Worm (Caenorhabditis elegans) whole organism, L2 larva: ENCODE results near the gene F40E10.5.

Source experiments
- C34F6.9 ChIP-seq: fragments of 150-350 bp; optimal IDR thresholded peaks from 2 replicates; lab custom pipeline; 2014; ENCODE audit warnings: missing biosample characterization, missing genetic modification characterization
- F13H6.1 ChIP-seq: sonication (generic microtip); optimal IDR thresholded peaks from 2 replicates; lab custom pipeline; 2016; ENCODE audit warnings: missing genetic modification characterization, missing compliant biosample characterization
- Y55F3AM.14 ChIP-seq: fragments of 200-800 bp; sonication (Bioruptor generic); optimal IDR thresholded peaks from 2 replicates; lab custom pipeline; 2018; ENCODE audit warnings: mild to moderate bottlenecking, missing genetic modification characterization, missing compliant biosample characterization
- aly-2 ChIP-seq: fragments of 150-350 bp; optimal IDR thresholded peaks from 2 replicates; lab custom pipeline; 2014; ENCODE audit warnings: missing biosample characterization, missing genetic modification characterization
- ama-1 ChIP-seq: fragments of 150-350 bp; optimal IDR thresholded peaks from 2 replicates; lab custom pipeline; 2018; ENCODE audit warnings: inconsistent platforms
- blmp-1 ChIP-seq: sonication (generic microtip); optimal IDR thresholded peaks from 2 replicates; lab custom pipeline; 2017; ENCODE audit warnings: missing genetic modification characterization, mild to moderate bottlenecking, missing compliant biosample characterization, antibody characterized with exemption, moderate library complexity; ENCODE audit not compliant: insufficient read depth
- ceh-82 ChIP-seq: fragments of 150-350 bp; optimal IDR thresholded peaks from 2 replicates; lab custom pipeline; 2014; ENCODE audit warnings: missing biosample characterization, missing genetic modification characterization
- egl-27 ChIP-seq: sonication (generic microtip); optimal IDR thresholded peaks from 3 replicates; lab custom pipeline; 2017; ENCODE audit warnings: missing biosample characterization, missing genetic modification reagents, missing genetic modification characterization
- elt-1 ChIP-seq: fragments of 150-350 bp; optimal IDR thresholded peaks from 2 replicates; lab custom pipeline; 2014; ENCODE audit warnings: missing biosample characterization, missing genetic modification characterization
- elt-3 ChIP-seq: sonication (generic microtip); optimal IDR thresholded peaks from 2 replicates; lab custom pipeline; 2017; ENCODE audit warnings: missing biosample characterization, missing genetic modification characterization
- fos-1 ChIP-seq: fragments of 150-350 bp; optimal IDR thresholded peaks from 2 replicates; lab custom pipeline; 2014; ENCODE audit warnings: missing biosample characterization, missing genetic modification characterization
- gmeb-1 ChIP-seq: fragments of 150-350 bp; optimal IDR thresholded peaks from 2 replicates; lab custom pipeline; 2014; ENCODE audit warnings: missing biosample characterization, missing genetic modification characterization
- lin-11 ChIP-seq: fragments of 150-350 bp; sonication (generic microtip); optimal IDR thresholded peaks from 2 replicates; lab custom pipeline; 2014; ENCODE audit warnings: missing biosample characterization, missing genetic modification characterization, inconsistent platforms, mixed read lengths
- lin-39 ChIP-seq: fragments of 150-350 bp; optimal IDR thresholded peaks from 2 replicates; lab custom pipeline; 2014; ENCODE audit warnings: missing biosample characterization, missing genetic modification reagents, missing genetic modification characterization
- lsy-2 ChIP-seq, 2 experiments: fragments of 150-350 bp in 1 of 2; sonication (generic microtip) in 1 of 2; optimal IDR thresholded peaks; 2 replicates each; lab custom pipeline; 2014 to 2017; ENCODE audit warnings: missing biosample characterization in 2 of 2, missing genetic modification characterization in 2 of 2
- mab-5 ChIP-seq: fragments of 150-350 bp; optimal IDR thresholded peaks from 2 replicates; lab custom pipeline; 2014; ENCODE audit warnings: missing biosample characterization, missing genetic modification characterization
- mdl-1 ChIP-seq, 2 experiments: fragments of 150-350 bp in 1 of 2; sonication (generic microtip) in 1 of 2; optimal IDR thresholded peaks; 2 replicates each; lab custom pipeline; 2017; ENCODE audit warnings: missing biosample characterization in 2 of 2, missing genetic modification characterization in 2 of 2
- nhr-10 ChIP-seq: sonication (generic microtip); optimal IDR thresholded peaks from 2 replicates; lab custom pipeline; 2017; ENCODE audit warnings: missing biosample characterization, missing genetic modification characterization
- nhr-11 ChIP-seq: fragments of 150-350 bp; optimal IDR thresholded peaks from 2 replicates; lab custom pipeline; 2014; ENCODE audit warnings: missing biosample characterization, missing genetic modification characterization
- nhr-12 ChIP-seq: fragments of 150-350 bp; optimal IDR thresholded peaks from 2 replicates; lab custom pipeline; 2014; ENCODE audit warnings: missing biosample characterization, missing genetic modification characterization
- nhr-129 ChIP-seq: fragments of 150-350 bp; optimal IDR thresholded peaks from 2 replicates; lab custom pipeline; 2014; ENCODE audit warnings: missing biosample characterization, missing genetic modification characterization
- nhr-21 ChIP-seq: fragments of 150-350 bp; optimal IDR thresholded peaks from 2 replicates; lab custom pipeline; 2014; ENCODE audit warnings: missing biosample characterization, missing genetic modification characterization
- nhr-237 ChIP-seq: fragments of 150-350 bp; optimal IDR thresholded peaks from 2 replicates; lab custom pipeline; 2014; ENCODE audit warnings: missing biosample characterization, missing genetic modification characterization
- nhr-25 ChIP-seq: fragments of 150-350 bp; sonication (generic microtip); optimal IDR thresholded peaks from 3 replicates; lab custom pipeline; 2014; ENCODE audit warnings: missing biosample characterization, missing genetic modification characterization
- nhr-6 ChIP-seq: fragments of 150-350 bp; optimal IDR thresholded peaks from 2 replicates; lab custom pipeline; 2014; ENCODE audit warnings: missing biosample characterization, missing genetic modification characterization
- nhr-77 ChIP-seq: fragments of 150-350 bp; optimal IDR thresholded peaks from 2 replicates; lab custom pipeline; 2014; ENCODE audit warnings: missing biosample characterization, missing genetic modification characterization
- sma-3 ChIP-seq: sonication (generic microtip); optimal IDR thresholded peaks from 2 replicates; lab custom pipeline; 2016; ENCODE audit warnings: missing genetic modification reagents, missing genetic modification characterization, missing compliant biosample characterization
- sma-9 ChIP-seq, 2 experiments: fragments of 150-350 bp in 1 of 2; sonication (generic microtip) in 1 of 2; optimal IDR thresholded peaks; 2 replicates each; lab custom pipeline; 2014 to 2016; ENCODE audit warnings: missing genetic modification characterization in 2 of 2, mild to moderate bottlenecking in 1 of 2, missing biosample characterization in 1 of 2, missing compliant biosample characterization in 1 of 2, missing genetic modification reagents in 1 of 2, moderate library complexity in 1 of 2
- snpc-4 ChIP-seq: fragments of 150-350 bp; optimal IDR thresholded peaks from 2 replicates; lab custom pipeline; 2014; ENCODE audit warnings: missing biosample characterization, missing genetic modification characterization
- unc-39 ChIP-seq: fragments of 150-350 bp; optimal IDR thresholded peaks from 2 replicates; lab custom pipeline; 2014; ENCODE audit warnings: missing biosample characterization, missing genetic modification characterization
- ztf-4 ChIP-seq: fragments of 150-350 bp; optimal IDR thresholded peaks from 2 replicates; lab custom pipeline; 2014; ENCODE audit warnings: missing biosample characterization, missing genetic modification characterization

F40E10.5 gene

DNA sequence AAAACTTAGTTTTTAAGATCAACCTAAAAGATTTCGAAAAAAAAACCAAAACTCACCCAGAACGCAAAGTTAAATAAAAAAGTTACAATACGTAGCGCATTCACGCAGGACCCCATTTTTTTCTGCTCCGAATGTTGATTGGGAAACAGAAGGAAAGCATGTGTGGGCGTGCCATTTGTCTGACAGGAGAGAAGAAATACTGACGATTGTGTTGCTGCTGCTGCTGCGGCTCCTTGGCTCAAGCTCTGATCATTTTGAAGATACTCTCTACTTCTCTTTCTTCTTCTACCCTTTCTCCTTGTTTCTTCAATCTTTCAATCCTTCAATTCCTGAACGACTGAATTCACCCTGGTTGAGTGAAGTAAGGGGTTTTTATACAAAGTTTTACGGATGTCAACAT, 27.7 kb downstream of the F40E10.5 start, which contains the start of gene tsp-8:
TSS of gene tsp-8 (minus strand) at position 185 of the 400 bp plus-strand sequence.
- TF ChIP-seq mab-5 (tag; lab: Kevin White, UChicago) (no peak), elt-1 (no peak), aly-2 (tag; lab: Kevin White, UChicago) (no peak), nhr-129 (tag; lab: Kevin White, UChicago) (peak; percentile 20), C34F6.9 (no peak), nhr-10 (tag; lab: Kevin White, UChicago) (no peak), ama-1 (lab: Kevin White, UChicago) (no peak)

DNA sequence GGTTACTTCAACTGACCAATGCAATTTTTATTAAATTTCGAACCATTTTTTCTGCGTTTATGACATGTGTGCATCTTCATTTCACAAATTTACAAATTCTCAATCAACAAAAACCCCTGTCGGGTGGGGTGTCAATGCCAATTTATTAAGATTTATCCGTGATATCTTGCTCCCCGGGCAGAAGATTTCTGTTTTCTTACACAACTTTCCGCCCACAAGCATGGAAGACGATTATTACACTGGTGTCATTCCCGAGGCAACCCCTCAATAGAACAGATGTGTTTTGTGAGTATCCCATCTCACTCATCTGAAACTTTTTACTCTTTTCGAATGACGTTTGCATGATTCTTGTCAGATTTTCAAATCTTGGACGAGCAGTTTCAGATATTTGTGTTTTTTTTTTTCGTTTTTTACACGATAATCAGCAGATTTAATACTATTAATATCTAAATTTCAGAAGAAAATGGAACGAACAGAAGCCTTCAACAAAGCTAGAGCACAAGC, 30.3 kb downstream of the F40E10.5 start, which contains the start of gene F33C8.4:
TSS of gene F33C8.4 (plus strand) at position 454 of the 504 bp plus-strand sequence.
- peak; percentile 0 for TF ChIP-seq nhr-129 (tag; lab: Kevin White, UChicago)
- no peak for TF ChIP-seq unc-39 (tag; lab: Kevin White, UChicago)
- TF ChIP-seq sma-9 (GFP tag; optimal IDR thresholded peaks at IDR 0.05; lab: Kevin White, UChicago) = peak; percentile 44
- TF ChIP-seq sma-9 (tag; optimal IDR thresholded peaks at IDR 0.05; lab: Kevin White, UChicago) = no peak
- peak; percentile 47 for TF ChIP-seq F13H6.1

DNA sequence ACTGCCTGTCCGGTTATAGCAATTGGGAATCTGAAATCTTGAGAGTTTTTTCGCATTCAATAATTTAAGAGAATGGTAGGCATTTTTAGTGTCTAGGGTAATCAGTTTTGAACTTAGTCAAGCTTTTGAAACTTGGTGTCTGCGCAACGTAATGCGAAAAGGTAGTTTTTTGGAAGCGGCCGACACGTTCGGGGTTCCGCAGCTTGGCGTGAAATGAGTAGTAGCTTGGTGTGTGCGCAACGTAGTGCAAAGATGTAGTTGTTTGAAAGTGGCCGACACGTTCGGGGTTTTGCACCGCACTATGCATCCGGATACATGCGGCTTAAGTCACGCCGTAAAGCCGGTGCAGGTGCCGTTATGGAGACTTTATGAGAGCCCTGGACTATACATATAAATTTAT, 34.6 kb downstream of the F40E10.5 start:
- TF ChIP-seq snpc-4 (tag; lab: Kevin White, UChicago) = peak; percentile 16
- no peak for TF ChIP-seq nhr-25 (tag; lab: Kevin White, UChicago)
- TF ChIP-seq nhr-21 (tag; lab: Kevin White, UChicago) = no peak
- TF ChIP-seq Y55F3AM.14 (GFP tag; lab: Kevin White, UChicago) = no peak

DNA sequence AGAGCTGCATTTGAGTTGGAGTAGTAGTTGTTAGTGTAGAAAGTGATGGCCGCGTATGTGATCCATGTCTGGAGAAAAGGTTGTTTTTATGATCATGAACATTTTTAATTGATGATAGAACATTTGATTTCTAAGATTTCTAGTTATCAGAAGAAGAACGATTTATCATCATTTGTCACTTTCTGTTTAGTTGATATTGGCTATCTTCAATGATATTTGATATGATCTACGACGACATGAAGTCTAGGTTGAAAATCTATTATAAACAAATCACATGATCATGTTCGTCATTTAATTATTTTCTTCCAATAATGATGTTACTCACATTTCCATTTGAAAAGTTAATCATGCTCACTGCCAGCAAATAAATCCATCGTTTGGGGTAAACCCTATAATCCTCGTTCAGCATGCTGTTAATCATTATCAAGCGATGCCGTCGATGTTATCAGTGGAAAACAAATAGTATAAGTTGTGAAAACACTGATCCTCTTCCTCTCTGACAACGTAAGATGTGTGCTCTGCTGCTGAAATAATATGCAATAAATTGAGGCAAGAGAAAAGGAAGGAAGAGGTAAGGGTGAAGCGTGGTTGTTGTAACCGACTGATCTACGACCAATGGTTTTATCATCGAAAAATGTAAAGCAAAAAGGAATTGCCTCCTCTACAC, 35.5 kb downstream of the F40E10.5 start:
- TF ChIP-seq nhr-25 (tag; lab: Kevin White, UChicago) (peak; percentile 66), sma-9 (GFP tag; optimal IDR thresholded peaks at IDR 0.05; lab: Kevin White, UChicago) (no peak), sma-9 (tag; optimal IDR thresholded peaks at IDR 0.05; lab: Kevin White, UChicago) (no peak), ztf-4 (tag; lab: Kevin White, UChicago) (no peak), nhr-11 (tag; lab: Kevin White, UChicago) (no peak), sma-3 (GFP tag; lab: Kevin White, UChicago) (peak; percentile 56), lsy-2 (tag; optimal IDR thresholded peaks at IDR 0.05; lab: Kevin White, UChicago) (peak in 1 of 2 experiments; percentile 4), blmp-1 (peak; percentile 53), nhr-21 (tag; lab: Kevin White, UChicago) (peak; percentile 49), elt-3 (tag; lab: Kevin White, UChicago) (no peak), F13H6.1 (no peak), nhr-6 (tag; lab: Kevin White, UChicago) (no peak), gmeb-1 (tag; lab: Kevin White, UChicago) (peak; percentile 12), fos-1 (tag; lab: Kevin White, UChicago) (peak; percentile 5), ceh-82 (tag; lab: Kevin White, UChicago) (no peak), nhr-77 (tag; lab: Kevin White, UChicago) (no peak), egl-27 (tag; lab: Kevin White, UChicago) (no peak)

DNA sequence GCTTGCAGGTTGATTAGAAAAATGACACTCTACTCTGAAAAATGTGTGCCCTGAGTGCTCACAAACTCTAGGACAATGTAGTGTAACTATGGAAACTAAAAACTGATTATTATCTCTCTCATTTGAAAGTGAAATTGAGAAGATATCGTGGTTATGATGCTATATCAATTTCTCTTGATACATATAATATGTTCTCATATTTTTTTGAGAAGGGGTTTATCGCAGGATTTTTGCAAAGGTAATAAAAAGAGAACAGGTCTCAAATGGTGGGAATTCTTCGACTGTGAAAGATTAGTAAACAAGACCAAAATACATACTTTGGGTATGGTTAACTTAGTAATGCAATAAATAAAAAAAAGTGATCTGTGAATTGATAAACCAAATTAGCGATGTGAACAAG, 36.0 kb downstream of the F40E10.5 start:
- no peak for TF ChIP-seq nhr-21 (tag; lab: Kevin White, UChicago)
- no peak for TF ChIP-seq nhr-12
- TF ChIP-seq nhr-6 (tag; lab: Kevin White, UChicago) = no peak
- no peak for TF ChIP-seq elt-3 (tag; lab: Kevin White, UChicago)
- no peak for TF ChIP-seq lin-39 (tag; lab: Kevin White, UChicago)

DNA sequence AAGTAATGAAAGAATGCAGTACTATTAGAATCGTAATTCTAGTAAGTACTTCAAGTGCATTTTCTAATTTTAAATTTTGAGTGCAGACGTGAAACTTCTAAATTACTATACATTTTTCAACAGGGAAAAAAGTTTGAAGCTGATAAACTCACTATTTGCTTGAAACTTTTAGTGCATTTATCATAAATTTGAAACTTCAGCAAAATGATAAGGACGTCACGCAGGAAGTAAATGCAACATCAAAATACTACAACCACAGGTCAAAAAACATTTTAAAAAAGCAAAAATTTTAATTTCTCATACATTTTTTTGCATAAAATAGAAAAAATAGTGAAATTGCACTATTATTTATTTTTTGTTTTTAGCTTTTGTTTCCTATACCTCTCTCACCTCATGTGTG, 37.9 kb downstream of the F40E10.5 start:
- TF ChIP-seq lin-11 (tag; lab: Kevin White, UChicago) = no peak
- TF ChIP-seq Y55F3AM.14 (GFP tag; lab: Kevin White, UChicago) = no peak
- TF ChIP-seq fos-1 (tag; lab: Kevin White, UChicago) = peak; percentile 42
- TF ChIP-seq mdl-1 (tag; optimal IDR thresholded peaks at IDR 0.05; lab: Kevin White, UChicago) = no peak
- TF ChIP-seq elt-3 (tag; lab: Kevin White, UChicago) = no peak
- TF ChIP-seq nhr-237 = no peak
- TF ChIP-seq ama-1 (lab: Kevin White, UChicago) = no peak
- TF ChIP-seq, all 48 proteins: peak for 1
